Worm (Caenorhabditis elegans): ENCODE data around the gene oatr-1.

The oatr-1 gene

DNA sequence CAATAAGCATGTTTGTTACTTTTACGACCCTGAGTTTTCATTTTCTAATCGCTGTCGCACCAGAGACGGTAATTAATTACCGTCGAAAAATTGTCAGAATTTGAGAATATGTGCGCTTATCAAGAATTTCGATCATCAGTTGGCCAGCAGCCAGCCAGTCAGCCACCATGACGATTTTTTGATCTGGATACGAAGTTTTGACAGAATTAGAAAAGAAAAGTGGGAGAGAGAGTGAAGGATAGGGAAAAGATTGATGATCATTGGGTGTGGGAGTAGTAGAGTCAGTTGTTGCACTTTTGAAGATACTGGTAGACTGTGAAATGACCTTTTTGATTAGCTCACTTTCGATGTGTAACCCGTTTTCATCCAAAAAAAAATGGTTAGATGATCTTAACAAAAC lies 31.6 kb downstream of the oatr-1 start (continued):
- no peak for TF ChIP-seq crh-2 (tag; optimal IDR thresholded peaks at IDR 0.05)
- TF ChIP-seq sma-3 (GFP tag; optimal IDR thresholded peaks at IDR 0.05), result peak; percentile 10
- TF ChIP-seq F13H6.1 (tag; optimal IDR thresholded peaks at IDR 0.05), result peak; percentile 21
- TF ChIP-seq elt-1 (tag; optimal IDR thresholded peaks at IDR 0.05), result peak; percentile 31
- peak; percentile 15 for TF ChIP-seq C34F6.9 (tag; optimal IDR thresholded peaks at IDR 0.05)
- TF ChIP-seq fos-1 (tag; optimal IDR thresholded peaks at IDR 0.05), result peak; percentile 13
- no peak for TF ChIP-seq mdl-1 (tag; optimal IDR thresholded peaks at IDR 0.05)
- peak; percentile 7 for TF ChIP-seq unc-62 (GFP tag; optimal IDR thresholded peaks at IDR 0.05)
- TF ChIP-seq lin-39 (tag; optimal IDR thresholded peaks at IDR 0.05), result no peak
- no peak for TF ChIP-seq ztf-11 (tag; optimal IDR thresholded peaks at IDR 0.05)
- TF ChIP-seq skn-1 (tag; optimal IDR thresholded peaks at IDR 0.05), result no peak
- no peak for TF ChIP-seq dmd-4 (tag; optimal IDR thresholded peaks at IDR 0.05)
- TF ChIP-seq sma-9 (GFP tag; optimal IDR thresholded peaks at IDR 0.05), result peak; percentile 83
- TF ChIP-seq sma-9 (tag; optimal IDR thresholded peaks at IDR 0.05), result no peak

ce11 chrIII:6362323-6362922 lies 33.6 kb downstream of the oatr-1 start:
- TF ChIP-seq ama-1 (optimal IDR thresholded peaks at IDR 0.05) (no peak), nhr-12 (tag; optimal IDR thresholded peaks at IDR 0.05) (no peak), sma-9 (GFP tag; optimal IDR thresholded peaks at IDR 0.05) (peak; percentile 93), sma-9 (tag; optimal IDR thresholded peaks at IDR 0.05) (no peak), ceh-16 (tag; optimal IDR thresholded peaks at IDR 0.05) (peak; percentile 21), F13H6.1 (tag; optimal IDR thresholded peaks at IDR 0.05) (peak; percentile 75), unc-55 (GFP tag; optimal IDR thresholded peaks at IDR 0.05) (peak; percentile 19), gmeb-1 (tag; optimal IDR thresholded peaks at IDR 0.05) (peak; percentile 42), nhr-23 (tag; optimal IDR thresholded peaks at IDR 0.05) (no peak), peb-1 (tag; optimal IDR thresholded peaks at IDR 0.05) (no peak), blmp-1 (tag; optimal IDR thresholded peaks at IDR 0.05; ENCODE audit: insufficient read depth) (peak; percentile 62), dmd-4 (tag; optimal IDR thresholded peaks at IDR 0.05) (no peak), nhr-129 (tag; optimal IDR thresholded peaks at IDR 0.05) (peak; percentile 79), sem-4 (tag; optimal IDR thresholded peaks at IDR 0.05) (no peak), lsy-2 (tag; optimal IDR thresholded peaks at IDR 0.05) (peak; percentile 0 to 60), sma-3 (GFP tag; optimal IDR thresholded peaks at IDR 0.05) (peak; percentile 58), fos-1 (tag; optimal IDR thresholded peaks at IDR 0.05) (peak; percentile 75), ztf-4 (tag; optimal IDR thresholded peaks at IDR 0.05) (peak; percentile 69), C34F6.9 (tag; optimal IDR thresholded peaks at IDR 0.05) (peak; percentile 60), nhr-25 (tag; optimal IDR thresholded peaks at IDR 0.05) (peak; percentile 59), alr-1 (tag; optimal IDR thresholded peaks at IDR 0.05) (no peak), mdl-1 (tag; optimal IDR thresholded peaks at IDR 0.05) (peak in 1 of 2 experiments; percentile 31), elt-3 (tag; optimal IDR thresholded peaks at IDR 0.05) (no peak), zag-1 (tag; optimal IDR thresholded peaks at IDR 0.05) (no peak), nhr-11 (tag; optimal IDR thresholded peaks at IDR 0.05) (no peak), nhr-21 (tag; optimal IDR thresholded peaks at IDR 0.05) (peak; percentile 68), egl-27 (tag; optimal IDR thresholded peaks at IDR 0.05) (peak; percentile 85)

DNA sequence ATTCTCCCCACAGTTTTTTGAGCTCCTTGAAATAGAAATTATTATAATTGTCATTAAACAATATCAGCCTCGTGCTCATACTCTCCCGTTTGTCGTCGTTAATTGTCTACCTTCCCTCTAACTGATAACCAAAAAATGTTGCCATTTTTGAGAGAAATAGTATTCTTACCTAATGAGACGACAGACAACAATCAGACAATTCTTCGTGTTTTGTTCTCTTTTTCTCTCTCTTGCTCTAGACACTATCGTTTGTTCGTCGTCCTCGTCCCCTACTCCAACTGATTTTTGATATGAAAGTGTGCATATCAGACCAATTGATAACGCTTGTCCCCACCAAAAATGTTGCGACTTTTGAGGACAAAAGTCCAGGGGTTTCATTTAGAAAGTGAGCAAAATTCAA lies 34.4 kb downstream of the oatr-1 start:
- TF ChIP-seq lin-11 (tag; optimal IDR thresholded peaks at IDR 0.05), result no peak
- TF ChIP-seq fos-1 (tag; optimal IDR thresholded peaks at IDR 0.05), result peak; percentile 78
- TF ChIP-seq nhr-237 (tag; optimal IDR thresholded peaks at IDR 0.05), result no peak
- TF ChIP-seq skn-1 (tag; optimal IDR thresholded peaks at IDR 0.05), result peak; percentile 58
- no peak for TF ChIP-seq elt-1 (tag; optimal IDR thresholded peaks at IDR 0.05)
- TF ChIP-seq sma-3 (GFP tag; optimal IDR thresholded peaks at IDR 0.05), result peak; percentile 5
- TF ChIP-seq nhr-129 (tag; optimal IDR thresholded peaks at IDR 0.05), result peak; percentile 9
- no peak for TF ChIP-seq unc-62 (GFP tag; optimal IDR thresholded peaks at IDR 0.05)
- no peak for TF ChIP-seq nhr-25 (tag; optimal IDR thresholded peaks at IDR 0.05)
- no peak for TF ChIP-seq aly-2 (tag; optimal IDR thresholded peaks at IDR 0.05)
- no peak for TF ChIP-seq sem-4 (tag; optimal IDR thresholded peaks at IDR 0.05)
- no peak for TF ChIP-seq ceh-82 (tag; optimal IDR thresholded peaks at IDR 0.05)
- no peak for TF ChIP-seq nhr-6 (tag; optimal IDR thresholded peaks at IDR 0.05)
- TF ChIP-seq alr-1 (tag; optimal IDR thresholded peaks at IDR 0.05), result no peak
- TF ChIP-seq elt-3 (tag; optimal IDR thresholded peaks at IDR 0.05), result no peak
- TF ChIP-seq unc-39 (tag; optimal IDR thresholded peaks at IDR 0.05), result no peak
- no peak for TF ChIP-seq blmp-1 (tag; optimal IDR thresholded peaks at IDR 0.05; ENCODE audit: insufficient read depth)
- TF ChIP-seq nhr-21 (tag; optimal IDR thresholded peaks at IDR 0.05), result no peak
- TF ChIP-seq ceh-16 (tag; optimal IDR thresholded peaks at IDR 0.05), result no peak
- TF ChIP-seq zag-1 (tag; optimal IDR thresholded peaks at IDR 0.05), result no peak
- TF ChIP-seq sma-9 (GFP tag; optimal IDR thresholded peaks at IDR 0.05), result peak; percentile 58
- no peak for TF ChIP-seq sma-9 (tag; optimal IDR thresholded peaks at IDR 0.05)
- TF ChIP-seq mbf-1 (tag; optimal IDR thresholded peaks at IDR 0.05), result no peak
- TF ChIP-seq unc-55 (GFP tag; optimal IDR thresholded peaks at IDR 0.05), result no peak
- TF ChIP-seq lsy-2 (tag; optimal IDR thresholded peaks at IDR 0.05), result no peak
- TF ChIP-seq peb-1 (tag; optimal IDR thresholded peaks at IDR 0.05), result no peak
- no peak for TF ChIP-seq mab-5 (tag; optimal IDR thresholded peaks at IDR 0.05)
- TF ChIP-seq egl-27 (tag; optimal IDR thresholded peaks at IDR 0.05), result no peak
- no peak for TF ChIP-seq Y55F3AM.14 (GFP tag; optimal IDR thresholded peaks at IDR 0.05)
- no peak for TF ChIP-seq ama-1 (optimal IDR thresholded peaks at IDR 0.05)
- no peak for TF ChIP-seq nhr-11 (tag; optimal IDR thresholded peaks at IDR 0.05)
- no peak for TF ChIP-seq lin-39 (tag; optimal IDR thresholded peaks at IDR 0.05)
- TF ChIP-seq ztf-1 (GFP tag; conservative IDR thresholded peaks at IDR 0.05), result no peak
- TF ChIP-seq nhr-12 (tag; optimal IDR thresholded peaks at IDR 0.05), result no peak
- no peak for TF ChIP-seq R02D3.7 (tag; optimal IDR thresholded peaks at IDR 0.05)
- peak; percentile 29 for TF ChIP-seq gmeb-1 (tag; optimal IDR thresholded peaks at IDR 0.05)
- peak; percentile 53 for TF ChIP-seq crh-2 (tag; optimal IDR thresholded peaks at IDR 0.05)
- TF ChIP-seq mdl-1 (tag; optimal IDR thresholded peaks at IDR 0.05), result peak in 1 of 2 experiments; percentile 16
- TF ChIP-seq dmd-4 (tag; optimal IDR thresholded peaks at IDR 0.05), result no peak
- no peak for TF ChIP-seq lin-13 (GFP tag; optimal IDR thresholded peaks at IDR 0.05)
